Worm (Caenorhabditis elegans): ENCODE measurements around the gene F10C1.9.

The F10C1.9 gene

DNA sequence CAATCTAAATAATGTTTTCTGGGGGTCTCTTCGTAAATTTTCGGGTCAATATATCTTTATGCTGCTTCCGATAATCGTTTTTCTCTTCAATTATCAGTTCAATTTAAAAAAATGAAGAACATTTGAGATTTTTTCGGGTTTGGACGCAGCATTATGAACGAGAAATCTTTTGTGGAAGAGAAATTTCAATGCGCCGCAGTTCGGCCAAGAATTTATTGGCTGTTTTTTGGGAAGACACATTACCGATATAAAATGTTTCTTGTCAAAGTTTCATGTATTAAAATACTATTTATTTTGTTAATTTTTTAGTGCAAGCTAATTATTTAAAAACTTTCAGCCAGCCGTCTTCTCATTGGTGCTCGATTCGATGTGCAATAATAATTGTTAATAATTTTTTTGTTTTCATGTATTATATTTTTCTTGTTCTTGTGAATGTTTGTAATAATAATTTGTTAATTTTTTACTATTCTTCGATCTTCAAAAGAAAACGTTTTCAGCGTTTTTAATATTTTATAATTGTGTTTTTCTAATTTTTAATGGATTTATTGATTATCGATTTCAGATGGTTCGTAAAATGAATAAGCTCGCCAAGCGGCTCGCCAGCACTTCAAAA lies 29.2 kb downstream of the F10C1.9 start, which contains the start of the genes C18A3.10 and C18A3.3:
Gene C18A3.10 (minus strand): TSS at position 101 of the 613 bp plus-strand sequence.
Gene C18A3.3 (plus strand): TSS at position 563 of the 613 bp plus-strand sequence.
- TF ChIP-seq unc-62 (GFP tag; optimal IDR thresholded peaks at IDR 0.05) = no peak

DNA sequence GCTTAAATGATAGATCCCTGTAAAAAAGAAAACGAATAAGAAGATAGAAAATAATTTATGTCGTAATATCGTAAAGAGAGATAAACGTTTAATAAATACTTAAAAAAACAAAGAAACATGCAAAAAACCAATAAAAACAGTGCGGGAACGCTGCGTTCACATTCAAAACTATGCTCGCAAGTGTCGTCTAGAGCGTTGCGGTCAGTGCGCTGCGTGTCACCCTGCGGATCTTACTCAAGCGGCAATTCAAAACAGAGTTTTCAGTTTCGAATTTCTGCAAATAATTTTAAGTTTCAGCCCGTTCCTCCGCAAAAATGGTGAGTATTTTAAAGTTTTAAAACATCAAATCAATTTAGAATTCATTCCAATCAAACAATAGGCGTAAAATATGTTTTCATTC lies 30.3 kb downstream of the F10C1.9 start, which contains the start of the genes tiar-1 and lelo-4:
Gene tiar-1 (minus strand): TSS at position 17 of the 400 bp plus-strand sequence.
Gene lelo-4 (plus strand): TSS at position 118 of the 400 bp plus-strand sequence.
- no peak for TF ChIP-seq unc-62 (GFP tag; optimal IDR thresholded peaks at IDR 0.05)

DNA sequence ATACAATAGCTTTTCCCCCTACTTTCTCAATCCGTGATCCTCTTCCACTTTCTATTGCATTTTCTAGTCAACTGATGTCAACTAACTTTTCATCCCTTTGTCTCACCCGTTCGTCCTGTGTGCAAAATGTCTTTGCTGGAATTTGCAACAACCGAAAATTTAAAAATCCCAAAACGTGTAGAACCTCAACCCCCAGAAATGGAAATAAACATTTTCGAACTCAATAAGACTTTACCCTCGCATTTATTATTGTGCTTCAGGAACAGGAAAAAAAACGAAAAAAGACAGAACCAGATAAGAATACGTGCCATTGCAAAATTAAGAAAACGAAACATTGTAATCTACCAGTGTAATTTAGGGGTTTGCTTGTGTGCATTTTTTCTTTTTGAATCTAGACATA lies 33.0 kb downstream of the F10C1.9 start:
- no peak for TF ChIP-seq unc-62 (GFP tag; optimal IDR thresholded peaks at IDR 0.05)

DNA sequence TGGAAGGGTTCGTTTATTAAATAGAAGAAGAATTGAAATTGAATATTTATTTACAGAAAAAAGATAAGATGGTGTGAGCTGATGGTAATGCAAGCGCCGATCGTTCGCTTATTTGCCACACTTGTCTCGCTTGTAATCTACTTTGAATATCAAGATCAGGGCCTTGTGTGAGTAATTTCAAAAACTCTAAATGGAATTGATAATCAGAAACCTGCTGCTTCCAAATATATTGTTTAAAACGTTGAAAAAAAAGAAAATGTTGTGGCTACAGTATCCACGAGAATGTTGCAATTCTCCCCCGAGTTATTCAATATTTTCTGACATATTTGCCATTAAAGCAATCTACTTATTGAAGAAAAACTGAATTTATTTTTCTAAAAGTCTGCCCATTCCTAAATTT lies 34.2 kb downstream of the F10C1.9 start:
- no peak for TF ChIP-seq unc-62 (GFP tag; optimal IDR thresholded peaks at IDR 0.05)

DNA sequence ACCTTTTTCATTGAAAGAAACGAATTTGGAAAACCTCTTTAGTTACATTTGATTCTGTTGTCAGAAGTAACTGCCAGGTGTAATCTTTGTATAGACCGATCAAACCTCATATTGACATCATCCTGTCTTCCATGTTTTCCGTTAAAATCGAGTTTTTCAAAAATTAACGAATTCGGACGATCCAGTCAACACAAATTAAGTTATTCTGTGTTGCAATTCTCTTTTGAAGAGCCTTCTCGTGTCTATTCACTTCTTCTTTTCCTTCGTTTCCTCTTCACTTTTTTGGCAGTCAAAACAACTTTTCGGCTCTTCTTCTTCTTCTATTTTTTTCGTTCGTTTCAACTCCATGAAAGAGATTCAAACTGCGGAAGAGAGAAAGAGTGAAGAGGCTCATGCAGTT lies 36.9 kb downstream of the F10C1.9 start:
- TF ChIP-seq unc-62 (GFP tag; optimal IDR thresholded peaks at IDR 0.05) = no peak

DNA sequence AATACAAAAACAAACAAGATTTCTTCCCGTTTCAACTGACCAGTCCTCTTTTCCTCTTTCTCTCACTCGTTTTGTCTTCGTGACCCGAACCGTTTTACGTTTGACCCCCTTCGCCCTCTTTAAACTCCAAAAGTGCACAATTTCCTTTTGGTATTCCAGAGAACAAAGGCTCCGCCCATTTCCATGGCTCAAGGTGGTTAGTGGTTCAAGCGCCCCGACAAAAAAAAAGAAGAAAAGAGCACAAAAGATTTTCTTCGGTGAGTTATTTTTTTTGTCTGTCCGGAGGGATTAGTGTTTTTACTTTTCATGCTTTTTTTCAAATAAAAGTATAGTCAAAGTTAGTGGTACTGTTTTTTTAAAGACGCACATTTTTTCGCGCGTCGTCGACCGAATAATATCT lies 37.6 kb downstream of the F10C1.9 start, which contains the start of gene osta-2:
Gene osta-2 (plus strand): TSS at position 160 of the 400 bp plus-strand sequence.
- TF ChIP-seq unc-62 (GFP tag; optimal IDR thresholded peaks at IDR 0.05) = no peak

DNA sequence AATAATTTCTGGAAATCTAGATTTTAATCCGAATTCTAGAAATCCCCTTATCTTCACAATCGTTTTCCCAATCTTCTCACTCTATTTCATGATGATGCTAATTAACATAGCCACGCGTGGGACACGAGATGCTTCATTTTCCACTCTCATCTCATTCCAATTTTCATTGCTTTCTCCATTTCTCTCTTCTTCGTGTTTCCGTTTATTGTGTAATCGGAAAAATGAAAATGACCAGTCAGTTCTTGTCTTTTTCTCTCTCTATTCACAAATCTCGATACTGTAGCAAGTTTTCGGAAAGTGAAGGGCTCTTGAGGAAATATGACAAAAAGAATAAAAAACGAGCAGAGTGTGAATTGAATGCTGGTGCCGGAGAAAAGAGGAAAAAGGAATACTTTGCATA lies 40.6 kb downstream of the F10C1.9 start:
- no peak for TF ChIP-seq unc-62 (GFP tag; optimal IDR thresholded peaks at IDR 0.05)

DNA sequence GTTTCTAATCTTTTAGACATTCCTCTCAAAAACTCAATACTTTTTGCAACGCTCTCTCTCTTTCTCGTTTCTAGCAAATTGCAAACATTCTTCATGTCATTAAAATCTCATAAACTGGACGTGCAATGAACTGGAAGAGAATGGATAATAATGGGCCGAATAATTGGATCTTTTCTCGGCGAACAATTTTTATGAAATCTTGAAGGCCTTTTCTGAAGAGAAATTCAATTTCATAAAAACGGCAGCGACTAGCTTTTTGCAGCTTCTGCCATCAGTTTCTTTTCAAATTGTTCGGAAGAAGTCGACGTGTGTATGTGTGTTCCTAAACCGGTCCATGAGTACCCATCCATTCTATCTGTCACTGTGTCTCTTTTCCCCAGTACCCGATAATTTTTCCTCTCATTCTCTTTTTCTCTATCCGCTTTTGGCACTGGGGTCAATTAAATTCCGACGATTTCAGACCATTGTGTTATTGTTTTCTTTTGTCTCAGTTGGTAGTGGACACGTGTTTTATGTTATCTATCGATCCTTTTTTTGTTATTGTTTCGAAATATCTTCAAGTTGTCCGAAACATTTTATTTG lies 42.4 kb downstream of the F10C1.9 start:
- no peak for TF ChIP-seq unc-62 (GFP tag; optimal IDR thresholded peaks at IDR 0.05)

DNA sequence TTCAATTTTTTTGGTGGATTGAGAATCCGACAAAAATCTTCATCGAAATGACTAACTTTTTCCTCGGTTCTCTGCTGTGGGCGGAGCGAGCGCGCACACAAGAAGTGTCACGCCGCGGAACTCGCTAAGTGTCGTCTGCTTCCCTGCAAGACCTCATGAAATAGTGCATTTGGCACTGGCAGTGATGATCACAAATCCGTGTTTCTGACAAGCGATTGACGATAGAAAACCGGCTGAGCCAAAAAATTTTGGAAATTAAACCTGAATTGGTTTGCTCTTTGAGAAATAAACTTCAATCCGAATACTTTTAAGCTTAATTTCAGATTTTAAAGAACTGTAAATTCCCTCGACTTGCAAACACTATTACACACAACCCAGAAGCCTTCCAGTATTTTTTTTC lies 43.6 kb downstream of the F10C1.9 start:
- no peak for TF ChIP-seq unc-62 (GFP tag; optimal IDR thresholded peaks at IDR 0.05)

DNA sequence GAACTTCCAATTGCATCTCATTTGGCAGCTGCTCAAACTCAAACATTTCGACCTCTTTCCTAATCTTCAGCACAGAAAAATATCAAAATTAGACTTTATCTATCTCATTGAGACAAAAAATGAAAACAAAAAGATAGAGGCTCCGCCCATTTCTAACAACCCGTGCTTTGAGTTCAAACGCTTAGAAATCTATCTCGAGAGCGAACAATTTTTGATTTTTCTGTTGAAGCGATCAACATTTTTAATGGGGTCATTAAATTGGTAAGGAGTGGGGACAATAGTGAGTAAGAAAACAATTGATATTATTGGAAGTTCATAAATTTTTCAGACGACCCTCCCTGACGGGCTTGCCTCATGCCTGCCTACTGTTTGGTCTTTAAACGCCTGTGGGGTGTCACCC lies 46.2 kb downstream of the F10C1.9 start, which contains the start of the genes C25H3.10 and C25H3.1:
Gene C25H3.10 (minus strand): TSS at position 101 of the 400 bp plus-strand sequence.
Gene C25H3.1 (plus strand): TSS at position 203 of the 400 bp plus-strand sequence.
- no peak for TF ChIP-seq unc-62 (GFP tag; optimal IDR thresholded peaks at IDR 0.05)

DNA sequence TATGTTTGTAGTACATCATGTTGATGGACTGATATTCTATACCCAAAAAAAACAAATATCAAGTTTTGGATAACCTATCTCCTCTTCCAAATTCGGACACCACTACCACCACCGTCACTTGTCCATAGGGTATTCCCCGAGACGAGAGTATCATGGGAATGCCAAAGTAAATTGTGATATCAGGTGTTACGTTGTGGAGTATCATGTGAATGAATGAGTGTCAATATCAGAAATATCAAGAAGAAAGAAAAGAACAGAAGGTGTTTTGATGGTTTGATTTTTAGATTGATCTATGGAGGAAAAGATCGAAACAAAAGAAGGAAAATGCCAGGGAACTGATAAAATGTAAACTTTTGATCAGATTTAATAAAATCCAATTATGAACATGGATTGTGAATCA lies 46.8 kb downstream of the F10C1.9 start:
- TF ChIP-seq unc-62 (GFP tag; optimal IDR thresholded peaks at IDR 0.05) = no peak

DNA sequence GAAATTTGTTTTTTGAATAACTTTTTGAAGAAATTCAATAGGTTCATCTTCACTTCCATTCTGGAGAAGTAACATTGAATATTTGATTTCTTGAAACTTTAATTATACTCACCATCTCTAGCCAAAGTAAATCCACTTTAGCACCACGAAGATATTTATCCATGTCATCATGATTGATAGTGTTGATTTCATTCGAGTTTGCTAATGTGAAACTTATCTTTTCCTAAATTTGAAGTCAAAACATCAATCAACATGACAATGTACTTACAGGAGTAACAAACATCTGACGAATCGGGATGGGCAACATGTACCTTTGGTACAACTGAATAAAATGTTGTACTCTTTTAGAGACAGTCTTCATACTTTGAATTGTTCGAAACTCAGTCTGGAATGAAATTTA lies 47.7 kb downstream of the F10C1.9 start:
- TF ChIP-seq unc-62 (GFP tag; optimal IDR thresholded peaks at IDR 0.05) = no peak

DNA sequence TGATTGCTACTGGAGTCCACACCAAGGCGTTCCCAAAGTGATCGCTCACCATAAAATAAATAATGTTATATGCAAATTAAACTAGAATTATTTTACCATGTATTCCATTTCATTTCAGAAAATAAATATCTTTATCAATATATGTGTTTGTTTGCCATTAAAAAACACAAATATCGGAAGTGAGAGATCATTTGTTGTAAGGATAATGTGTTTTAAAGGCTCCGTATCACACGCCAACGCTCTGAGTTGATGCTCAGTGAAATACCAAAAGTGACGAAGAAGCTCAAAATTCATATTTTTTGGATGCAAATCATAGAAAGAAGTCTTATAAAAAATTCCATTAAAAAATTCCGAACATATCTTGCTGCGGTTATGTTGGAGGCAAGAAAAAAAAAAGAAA lies 48.9 kb downstream of the F10C1.9 start:
- TF ChIP-seq unc-62 (GFP tag; optimal IDR thresholded peaks at IDR 0.05) = no peak

DNA sequence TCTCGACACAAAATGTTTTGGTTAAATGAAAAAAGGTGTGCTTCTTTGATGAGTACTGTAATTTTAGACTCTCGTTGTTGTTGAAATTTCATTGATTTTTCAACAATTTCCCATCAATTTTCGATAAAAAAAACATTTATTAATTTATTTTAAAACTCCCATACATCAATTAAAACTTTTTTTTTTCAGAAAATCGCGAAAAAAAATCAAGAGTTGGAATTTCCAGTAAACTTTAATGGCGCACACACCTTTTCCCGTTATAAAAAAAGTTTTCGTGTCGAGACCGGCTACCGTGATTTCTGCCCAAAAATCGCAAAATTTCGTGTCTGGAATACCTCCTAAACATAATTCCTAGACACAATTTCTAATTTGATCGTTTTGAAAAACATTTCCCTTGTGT lies 50.3 kb downstream of the F10C1.9 start, which contains the start of gene C25H3.14:
Gene C25H3.14 (plus strand): TSS at position 301 of the 400 bp plus-strand sequence.
- TF ChIP-seq unc-62 (GFP tag; optimal IDR thresholded peaks at IDR 0.05) = no peak

DNA sequence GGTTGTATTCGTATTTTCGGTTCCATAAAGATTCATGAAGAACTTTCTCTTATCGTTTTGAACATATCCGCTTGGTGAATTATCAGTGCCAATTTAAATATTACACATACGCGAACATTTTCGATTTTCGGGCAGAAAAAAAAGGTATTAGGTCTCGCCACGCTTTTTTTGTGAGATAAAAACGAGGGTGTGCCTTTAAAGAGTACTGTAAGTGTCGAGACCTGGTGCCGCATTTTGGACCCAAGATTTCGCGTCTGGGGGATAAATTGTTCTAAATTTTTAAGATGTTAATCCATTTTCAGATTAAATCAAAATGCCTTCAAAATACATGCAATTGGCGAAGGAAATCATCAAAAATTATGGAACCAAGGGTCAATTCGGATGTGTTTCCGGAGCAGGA lies 51.2 kb downstream of the F10C1.9 start, which contains the start of gene C25H3.3:
Gene C25H3.3 (plus strand): TSS at position 301 of the 400 bp plus-strand sequence.
- TF ChIP-seq unc-62 (GFP tag; optimal IDR thresholded peaks at IDR 0.05) = no peak
